Worm (Caenorhabditis elegans): ENCODE data around the gene snx-17.

Gene snx-17

ce11 chrX:13159890-13160289 is 37.8 kb upstream of the snx-17 start:
- TF ChIP-seq tab-1 (GFP tag; IDR thresholded peaks at IDR 0.05) (no peak), T22C8.4 (GFP tag; IDR thresholded peaks at IDR 0.05) (no peak), ztf-29 (GFP tag; IDR thresholded peaks at IDR 0.05) (no peak), cog-1 (tag; optimal IDR thresholded peaks at IDR 0.05) (no peak), ztf-23 (GFP tag; IDR thresholded peaks at IDR 0.05) (no peak), med-1 (GFP tag; optimal IDR thresholded peaks at IDR 0.05; ENCODE audit: insufficient read depth) (no peak), klf-2 (GFP tag; conservative IDR thresholded peaks at IDR 0.05) (no peak), ref-1 (GFP tag; conservative IDR thresholded peaks at IDR 0.05) (no peak), flt-1 (GFP tag; IDR thresholded peaks at IDR 0.05) (no peak)

- no peak for TF ChIP-seq ref-1 (GFP tag; conservative IDR thresholded peaks at IDR 0.05)
- TF ChIP-seq flt-1 (GFP tag; IDR thresholded peaks at IDR 0.05): no peak
Measured at ce11 chrX:13159005-13159404, 36.9 kb upstream of the snx-17 start.

ce11 chrX:13158487-13158886 is 36.4 kb upstream of the snx-17 start:
- TF ChIP-seq ztf-29 (GFP tag; IDR thresholded peaks at IDR 0.05): no peak
- TF ChIP-seq ref-1 (GFP tag; conservative IDR thresholded peaks at IDR 0.05): no peak
- TF ChIP-seq tab-1 (GFP tag; IDR thresholded peaks at IDR 0.05): no peak
- TF ChIP-seq T22C8.4 (GFP tag; IDR thresholded peaks at IDR 0.05): no peak
- no peak for TF ChIP-seq flt-1 (GFP tag; IDR thresholded peaks at IDR 0.05)
- TF ChIP-seq cog-1 (tag; optimal IDR thresholded peaks at IDR 0.05): no peak

ce11 chrX:13157112-13157768 is 35.1 kb upstream of the snx-17 start:
- no peak for TF ChIP-seq ztf-23 (GFP tag; IDR thresholded peaks at IDR 0.05)
- peak; percentile 65 for TF ChIP-seq T22C8.4 (GFP tag; IDR thresholded peaks at IDR 0.05)
- TF ChIP-seq tab-1 (GFP tag; IDR thresholded peaks at IDR 0.05): no peak
- no peak for TF ChIP-seq ztf-29 (GFP tag; IDR thresholded peaks at IDR 0.05)
- no peak for TF ChIP-seq cog-1 (tag; optimal IDR thresholded peaks at IDR 0.05)
- no peak for TF ChIP-seq ref-1 (GFP tag; conservative IDR thresholded peaks at IDR 0.05)
- no peak for TF ChIP-seq flt-1 (GFP tag; IDR thresholded peaks at IDR 0.05)
- TF ChIP-seq med-1 (GFP tag; optimal IDR thresholded peaks at IDR 0.05; ENCODE audit: insufficient read depth): no peak

ce11 chrX:13155730-13156129 is 33.6 kb upstream of the snx-17 start:
- TF ChIP-seq tab-1 (GFP tag; IDR thresholded peaks at IDR 0.05) (no peak), med-1 (GFP tag; optimal IDR thresholded peaks at IDR 0.05; ENCODE audit: insufficient read depth) (no peak), T22C8.4 (GFP tag; IDR thresholded peaks at IDR 0.05) (no peak), ztf-29 (GFP tag; IDR thresholded peaks at IDR 0.05) (no peak), flt-1 (GFP tag; IDR thresholded peaks at IDR 0.05) (no peak), ztf-23 (GFP tag; IDR thresholded peaks at IDR 0.05) (no peak), ref-1 (GFP tag; conservative IDR thresholded peaks at IDR 0.05) (no peak), cog-1 (tag; optimal IDR thresholded peaks at IDR 0.05) (no peak), klf-2 (GFP tag; conservative IDR thresholded peaks at IDR 0.05) (no peak)

- TF ChIP-seq ref-1 (GFP tag; conservative IDR thresholded peaks at IDR 0.05) (no peak), cog-1 (tag; optimal IDR thresholded peaks at IDR 0.05) (no peak), flt-1 (GFP tag; IDR thresholded peaks at IDR 0.05) (no peak), ztf-29 (GFP tag; IDR thresholded peaks at IDR 0.05) (no peak), tab-1 (GFP tag; IDR thresholded peaks at IDR 0.05) (no peak), ztf-23 (GFP tag; IDR thresholded peaks at IDR 0.05) (no peak)
Measured at ce11 chrX:13154514-13154913, 32.4 kb upstream of the snx-17 start.

ce11 chrX:13147105-13147504 is 25.0 kb upstream of the snx-17 start:
- TF ChIP-seq ztf-29 (GFP tag; IDR thresholded peaks at IDR 0.05): no peak
- no peak for TF ChIP-seq klf-2 (GFP tag; conservative IDR thresholded peaks at IDR 0.05)
- no peak for TF ChIP-seq flt-1 (GFP tag; IDR thresholded peaks at IDR 0.05)
- no peak for TF ChIP-seq ref-1 (GFP tag; conservative IDR thresholded peaks at IDR 0.05)
- TF ChIP-seq T22C8.4 (GFP tag; IDR thresholded peaks at IDR 0.05): no peak
- no peak for TF ChIP-seq med-1 (GFP tag; optimal IDR thresholded peaks at IDR 0.05; ENCODE audit: insufficient read depth)
- no peak for TF ChIP-seq tab-1 (GFP tag; IDR thresholded peaks at IDR 0.05)
- no peak for TF ChIP-seq ztf-23 (GFP tag; IDR thresholded peaks at IDR 0.05)

- TF ChIP-seq ztf-23 (GFP tag; IDR thresholded peaks at IDR 0.05) (no peak), flt-1 (GFP tag; IDR thresholded peaks at IDR 0.05) (peak; percentile 49; the same call in 1 of the 2 replicates), cog-1 (tag; optimal IDR thresholded peaks at IDR 0.05) (peak; percentile 13), med-1 (GFP tag; optimal IDR thresholded peaks at IDR 0.05; ENCODE audit: insufficient read depth) (no peak)
Measured at ce11 chrX:13145988-13146873, 24.1 kb upstream of the snx-17 start.

ce11 chrX:13144975-13145618 is 23.0 kb upstream of the snx-17 start:
- TF ChIP-seq ztf-29 (GFP tag; IDR thresholded peaks at IDR 0.05) (peak; percentile 35; the same call in 1 of the 2 replicates), tab-1 (GFP tag; IDR thresholded peaks at IDR 0.05) (peak; percentile 79), klf-2 (GFP tag; conservative IDR thresholded peaks at IDR 0.05) (no peak), ztf-23 (GFP tag; IDR thresholded peaks at IDR 0.05) (no peak; the same call in 1 of the 2 replicates), cog-1 (tag; optimal IDR thresholded peaks at IDR 0.05) (peak; percentile 87), ref-1 (GFP tag; conservative IDR thresholded peaks at IDR 0.05) (0 out of 2 replicates have a peak, but pooled peaks have one; percentile 9), T22C8.4 (GFP tag; IDR thresholded peaks at IDR 0.05) (peak; percentile 73), med-1 (GFP tag; optimal IDR thresholded peaks at IDR 0.05; ENCODE audit: insufficient read depth) (no peak), flt-1 (GFP tag; IDR thresholded peaks at IDR 0.05) (peak; percentile 84)
